Worm (Caenorhabditis elegans): ENCODE measurements around the gene lys-3.

DNA sequence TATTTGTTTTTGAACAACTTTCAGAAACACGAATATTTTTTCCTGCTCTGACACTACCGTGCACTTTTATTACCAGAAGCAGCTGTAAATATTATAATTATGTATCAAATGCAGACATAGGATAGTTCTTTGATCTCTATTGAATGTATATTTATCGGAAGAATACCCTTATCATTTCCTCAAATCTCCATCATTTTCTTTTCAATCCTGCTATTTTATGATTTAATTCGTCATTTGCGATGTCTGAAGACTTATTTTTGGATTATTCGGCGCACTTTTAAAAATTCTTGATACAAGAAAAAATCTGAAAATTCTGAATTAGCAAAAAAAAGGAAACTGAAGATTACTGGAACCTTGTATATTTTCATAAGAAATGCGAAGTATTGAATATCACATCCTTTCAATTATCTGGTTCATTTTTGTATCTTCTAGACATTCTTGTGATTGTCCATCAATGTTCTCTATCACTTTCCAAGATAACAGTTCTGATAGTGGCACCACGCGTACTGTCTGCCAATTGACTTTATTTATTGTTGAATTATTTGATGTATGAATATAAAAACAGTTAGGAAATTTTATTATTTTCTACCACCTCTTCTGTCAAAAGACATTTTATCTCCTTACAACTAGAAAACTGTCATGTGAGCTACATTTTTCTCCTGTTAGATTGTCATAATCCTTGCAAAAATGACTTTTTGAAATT lies 39.2 kb downstream of the lys-3 start:
- TF ChIP-seq unc-62 (GFP tag; optimal IDR thresholded peaks at IDR 0.05), result no peak
- no peak for TF ChIP-seq nhr-23 (tag; optimal IDR thresholded peaks at IDR 0.05)
- TF ChIP-seq ama-1 (optimal IDR thresholded peaks at IDR 0.05), result no peak
- TF ChIP-seq ceh-16 (tag; optimal IDR thresholded peaks at IDR 0.05), result no peak
- TF ChIP-seq nhr-43 (tag; optimal IDR thresholded peaks at IDR 0.05; ENCODE audit: poor library complexity, severe bottlenecking), result no peak
- TF ChIP-seq nhr-76 (tag; optimal IDR thresholded peaks at IDR 0.05), result no peak
- no peak for TF ChIP-seq zag-1 (tag; optimal IDR thresholded peaks at IDR 0.05)
- TF ChIP-seq nhr-12 (tag; optimal IDR thresholded peaks at IDR 0.05), result no peak
- TF ChIP-seq aly-2 (tag; optimal IDR thresholded peaks at IDR 0.05), result no peak
- TF ChIP-seq ceh-9 (tag; optimal IDR thresholded peaks at IDR 0.05), result no peak

Measured in whole organism, L3 larva.